Worm (Caenorhabditis elegans) whole organism, L2 larva: ENCODE measurements around the gene amx-3.

Source experiments
- blmp-1 ChIP-seq: sonication (generic microtip); optimal IDR thresholded peaks from 2 replicates; lab custom pipeline; 2017; ENCODE audit warnings: missing genetic modification characterization, mild to moderate bottlenecking, missing compliant biosample characterization, antibody characterized with exemption, moderate library complexity; ENCODE audit not compliant: insufficient read depth
- nhr-10 ChIP-seq: sonication (generic microtip); optimal IDR thresholded peaks from 2 replicates; lab custom pipeline; 2017; ENCODE audit warnings: missing biosample characterization, missing genetic modification characterization
- unc-55 ChIP-seq: fragments of 150-350 bp; sonication (generic microtip); optimal IDR thresholded peaks from 3 replicates; lab custom pipeline; 2014; ENCODE audit warnings: missing biosample characterization, missing genetic modification reagents, missing genetic modification characterization
- zag-1 ChIP-seq: fragments of 150-350 bp; optimal IDR thresholded peaks from 2 replicates; lab custom pipeline; 2014; ENCODE audit warnings: missing biosample characterization, missing genetic modification characterization

DNA sequence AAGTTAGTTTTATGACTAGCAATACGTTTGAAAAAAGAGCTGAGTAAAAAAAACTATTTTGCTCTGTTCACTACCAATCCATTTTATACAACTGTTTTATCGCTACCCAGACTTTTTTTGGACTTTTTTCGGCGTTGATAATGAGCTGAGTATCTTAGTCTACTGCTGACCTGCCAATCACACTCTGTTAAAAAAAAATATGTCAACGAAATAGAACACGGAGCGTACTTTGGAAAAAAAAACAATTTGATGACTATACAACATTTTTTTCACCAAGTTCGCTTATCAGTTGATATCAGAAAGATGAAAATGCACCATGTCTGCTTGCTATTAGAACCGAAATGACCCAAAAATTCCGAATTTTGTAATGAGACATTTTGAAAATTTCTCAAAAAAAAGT, 6.2 kb upstream of the amx-3 start:
- TF ChIP-seq unc-55, result no peak
- TF ChIP-seq blmp-1 (tag; lab: Kevin White, UChicago), result no peak
- no peak for TF ChIP-seq nhr-10
- TF ChIP-seq zag-1 (tag; lab: Kevin White, UChicago), result no peak
